Worm (Caenorhabditis elegans) whole organism, L4 larva: Measurements from ENCODE around the gene cca-1.

Experiments
- F26F4.8 ChIP-seq: fragments of 200-800 bp; sonication (Bioruptor generic); conservative IDR thresholded peaks from 2 replicates; pipeline ENCODE4 v1.3.6; 2022; ENCODE audit warnings: missing genetic modification characterization, missing compliant biosample characterization
- F44E2.7 ChIP-seq: fragments of 200-800 bp; sonication (Bioruptor generic); IDR thresholded peaks from 2 replicates; pipeline ENCODE4 v2.1.2; 2022; ENCODE audit warnings: missing genetic modification characterization, missing compliant biosample characterization
- T20F7.1 ChIP-seq: fragments of 200-800 bp; sonication (Bioruptor generic); optimal IDR thresholded peaks from 2 replicates; lab custom pipeline; 2018; ENCODE audit warnings: mild to moderate bottlenecking, missing genetic modification characterization, missing compliant biosample characterization
- ZK337.2 ChIP-seq: fragments of 200-800 bp; sonication (Bioruptor generic); IDR thresholded peaks from 2 replicates; pipeline ENCODE4 v1.3.6; 2022; ENCODE audit warnings: missing genetic modification reagents, missing genetic modification characterization, missing compliant biosample characterization
- aha-1 ChIP-seq: fragments of 150-350 bp; peaks from one replicate; lab custom pipeline; 2014; ENCODE audit warnings: missing biosample characterization, missing genetic modification characterization
- ceh-20 ChIP-seq: fragments of 200-800 bp; sonication (Bioruptor generic); IDR thresholded peaks from 2 replicates; pipeline ENCODE4 v1.3.6; 2022; ENCODE audit warnings: missing genetic modification reagents, missing genetic modification characterization, missing compliant biosample characterization
- ceh-28 ChIP-seq: fragments of 150-350 bp; optimal IDR thresholded peaks from 2 replicates; lab custom pipeline; 2014; ENCODE audit warnings: missing biosample characterization, missing genetic modification reagents, missing genetic modification characterization
- ceh-44 ChIP-seq: fragments of 200-800 bp; sonication (Bioruptor generic); IDR thresholded peaks from 2 replicates; pipeline ENCODE4 v1.3.6; 2022; ENCODE audit warnings: missing genetic modification reagents, missing genetic modification characterization, missing compliant biosample characterization
- ceh-82 ChIP-seq: sonication (generic microtip); optimal IDR thresholded peaks from 2 replicates; lab custom pipeline; 2017; ENCODE audit warnings: missing biosample characterization, missing genetic modification characterization
- ces-1 ChIP-seq: fragments of 150-350 bp; sonication (generic microtip); optimal IDR thresholded peaks from 4 replicates; lab custom pipeline; 2014; ENCODE audit warnings: missing biosample characterization, missing genetic modification reagents, missing genetic modification characterization
- ctbp-1 ChIP-seq: fragments of 200-800 bp; sonication (Bioruptor generic); IDR thresholded peaks from 2 replicates; pipeline ENCODE4 v1.3.6; 2022; ENCODE audit warnings: missing genetic modification reagents, missing genetic modification characterization, missing compliant biosample characterization
- daf-16 ChIP-seq, 3 experiments: sonication (generic microtip); optimal IDR thresholded peaks; 2 replicates each; lab custom pipeline; 2016 to 2017; ENCODE audit warnings: missing genetic modification characterization in 3 of 3, missing genetic modification reagents in 3 of 3, mild to moderate bottlenecking in 2 of 3, missing compliant biosample characterization in 2 of 3, missing biosample characterization in 1 of 3, moderate library complexity in 1 of 3
- dmd-6 ChIP-seq: fragments of 200-800 bp; sonication (Bioruptor generic); IDR thresholded peaks from 2 replicates; pipeline ENCODE4 v1.3.6; 2022; ENCODE audit warnings: missing genetic modification reagents, missing genetic modification characterization, missing compliant biosample characterization
- dve-1 ChIP-seq: sonication (generic microtip); optimal IDR thresholded peaks from 2 replicates; lab custom pipeline; 2017; ENCODE audit warnings: antibody characterized with exemption, mild to moderate bottlenecking, missing genetic modification characterization, missing compliant biosample characterization; ENCODE audit not compliant: insufficient read depth
- egl-27 ChIP-seq: sonication (generic microtip); optimal IDR thresholded peaks from 3 replicates; lab custom pipeline; 2017; ENCODE audit warnings: missing biosample characterization, missing genetic modification reagents, missing genetic modification characterization
- egl-43 ChIP-seq: fragments of 200-800 bp; sonication (Bioruptor generic); IDR thresholded peaks from 2 replicates; pipeline ENCODE4 v1.3.6; 2022; ENCODE audit warnings: missing genetic modification reagents, missing genetic modification characterization, missing compliant biosample characterization
- fos-1 ChIP-seq: fragments of 150-350 bp; optimal IDR thresholded peaks from 2 replicates; lab custom pipeline; 2014; ENCODE audit warnings: missing biosample characterization, missing genetic modification characterization
- gei-8 ChIP-seq: fragments of 200-800 bp; sonication (Bioruptor generic); optimal IDR thresholded peaks from 2 replicates; lab custom pipeline; 2018; ENCODE audit warnings: mild to moderate bottlenecking, missing genetic modification characterization, missing compliant biosample characterization
- hlh-30 ChIP-seq: sonication (generic microtip); optimal IDR thresholded peaks from 2 replicates; lab custom pipeline; 2017; ENCODE audit warnings: antibody characterized with exemption, mild to moderate bottlenecking, missing genetic modification characterization, missing compliant biosample characterization; ENCODE audit not compliant: insufficient read depth
- hmg-1.1 ChIP-seq: fragments of 200-800 bp; sonication (Bioruptor generic); IDR thresholded peaks from 2 replicates; pipeline ENCODE4 v1.3.6; 2022; ENCODE audit warnings: missing genetic modification reagents, missing genetic modification characterization, missing compliant biosample characterization
- jun-1 ChIP-seq: fragments of 150-350 bp; optimal IDR thresholded peaks from 2 replicates; lab custom pipeline; 2014; ENCODE audit warnings: missing biosample characterization, missing genetic modification reagents, missing genetic modification characterization
- lin-13 ChIP-seq: fragments of 150-350 bp; optimal IDR thresholded peaks from 2 replicates; lab custom pipeline; 2014; ENCODE audit warnings: missing biosample characterization, missing genetic modification reagents, missing genetic modification characterization
- lin-29 ChIP-seq: fragments of 200-800 bp; sonication (Bioruptor generic); IDR thresholded peaks from 2 replicates; pipeline ENCODE4 v1.3.6; 2022; ENCODE audit warnings: missing genetic modification reagents, missing genetic modification characterization, missing compliant biosample characterization
- lin-38 ChIP-seq: fragments of 200-800 bp; sonication (Bioruptor generic); IDR thresholded peaks from 2 replicates; pipeline ENCODE4 v1.3.6; 2022; ENCODE audit warnings: missing genetic modification reagents, missing genetic modification characterization, missing compliant biosample characterization
- madf-9 ChIP-seq: fragments of 200-800 bp; sonication (Bioruptor generic); conservative IDR thresholded peaks from 2 replicates; pipeline ENCODE4 v1.3.6; 2022; ENCODE audit warnings: missing genetic modification reagents, missing genetic modification characterization, missing compliant biosample characterization
- mdt-29 ChIP-seq: fragments of 200-800 bp; sonication (Bioruptor generic); IDR thresholded peaks from 2 replicates; pipeline ENCODE4 v1.3.6; 2022; ENCODE audit warnings: missing genetic modification reagents, missing genetic modification characterization, missing compliant biosample characterization
- mep-1 ChIP-seq: fragments of 150-350 bp; sonication (generic microtip); optimal IDR thresholded peaks from 3 replicates; lab custom pipeline; 2014; ENCODE audit warnings: missing biosample characterization, missing genetic modification characterization
- mes-2 ChIP-seq: sonication (generic microtip); optimal IDR thresholded peaks from 2 replicates; lab custom pipeline; 2016; ENCODE audit warnings: missing genotype, mild to moderate bottlenecking, missing genetic modification characterization, missing compliant biosample characterization; ENCODE audit not compliant: poor library complexity, severe bottlenecking
- nhr-10 ChIP-seq: fragments of 150-350 bp; optimal IDR thresholded peaks from 2 replicates; lab custom pipeline; 2014; ENCODE audit warnings: missing biosample characterization, missing genetic modification characterization
- nhr-11 ChIP-seq: fragments of 150-350 bp; optimal IDR thresholded peaks from 2 replicates; lab custom pipeline; 2014; ENCODE audit warnings: missing biosample characterization, missing genetic modification characterization
- nhr-111 ChIP-seq: fragments of 200-800 bp; sonication (Bioruptor generic); optimal IDR thresholded peaks from 2 replicates; lab custom pipeline; 2018; ENCODE audit warnings: mild to moderate bottlenecking, missing genetic modification characterization, missing compliant biosample characterization
- nhr-237 ChIP-seq: sonication (generic microtip); optimal IDR thresholded peaks from 2 replicates; lab custom pipeline; 2017; ENCODE audit warnings: missing biosample characterization, missing genetic modification characterization
- nhr-41 ChIP-seq: fragments of 200-800 bp; sonication (Bioruptor generic); IDR thresholded peaks from 2 replicates; pipeline ENCODE4 v1.3.6; 2022; ENCODE audit warnings: missing genetic modification reagents, missing genetic modification characterization, missing compliant biosample characterization
- nhr-42 ChIP-seq: fragments of 200-800 bp; sonication (Bioruptor generic); IDR thresholded peaks from 2 replicates; pipeline ENCODE4 v1.3.6; 2022; ENCODE audit warnings: missing genetic modification characterization, missing compliant biosample characterization
- nhr-6 ChIP-seq: fragments of 150-350 bp; optimal IDR thresholded peaks from 2 replicates; lab custom pipeline; 2014; ENCODE audit warnings: missing biosample characterization, missing genetic modification characterization
- sdz-12 ChIP-seq: fragments of 200-800 bp; sonication (Bioruptor generic); optimal IDR thresholded peaks from 2 replicates; lab custom pipeline; 2018; ENCODE audit warnings: mild to moderate bottlenecking, missing genetic modification characterization, missing compliant biosample characterization
- unc-130 ChIP-seq: sonication (generic microtip); optimal IDR thresholded peaks from 2 replicates; lab custom pipeline; 2016; ENCODE audit warnings: missing genetic modification reagents, missing genetic modification characterization, missing compliant biosample characterization
- unc-62 ChIP-seq, 3 experiments: fragments of 150-350 bp in 1 of 3; sonication (generic microtip); optimal IDR thresholded peaks in 2 of 3; peaks in 1 of 3; 1 replicate in 1 of 3; 2 replicates in 2 of 3; lab custom pipeline; 2014 to 2017; ENCODE audit warnings: missing biosample characterization in 3 of 3, missing genetic modification characterization in 3 of 3, missing genetic modification reagents in 3 of 3, missing genotype in 1 of 3

cca-1 gene

DNA sequence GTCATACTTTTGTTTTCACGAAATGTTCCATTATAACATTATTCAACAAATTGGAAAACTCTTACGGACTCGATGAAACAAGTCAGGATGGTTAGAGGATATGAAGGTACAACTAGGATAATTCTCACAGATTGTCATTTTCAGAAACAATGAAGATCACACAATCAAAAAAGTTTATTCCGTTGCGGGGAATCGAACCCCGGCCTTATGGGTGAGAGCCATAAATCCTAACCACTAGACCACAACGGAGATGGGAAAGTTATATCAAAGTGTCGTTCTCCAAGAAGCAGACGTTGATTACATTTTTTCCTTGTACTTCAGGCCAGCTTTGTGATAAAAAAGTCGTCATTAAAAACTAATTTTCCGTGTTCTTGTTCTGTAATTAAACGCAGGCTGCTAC is 22.4 kb upstream of the cca-1 start (continued):
- no peak for TF ChIP-seq dve-1 (tag; lab: Kevin White, UChicago)

DNA sequence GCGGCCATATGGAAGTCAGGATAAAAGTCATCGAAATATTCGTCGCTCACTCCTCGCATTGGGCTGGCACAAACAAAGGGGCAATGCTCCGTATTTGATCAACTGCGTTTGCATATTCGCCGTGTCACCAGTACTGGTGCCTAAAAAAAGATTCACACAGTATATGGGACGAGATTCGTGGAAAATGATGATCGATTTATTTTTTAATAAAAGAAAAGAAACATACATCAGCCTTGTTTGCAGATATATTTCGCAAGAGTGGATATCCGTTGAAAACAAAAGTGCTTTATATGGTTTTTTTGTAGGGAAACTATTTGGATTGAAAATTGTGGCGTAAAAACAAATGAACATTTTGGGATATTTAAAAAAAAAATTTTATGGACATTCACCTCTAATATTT is 21.9 kb upstream of the cca-1 start, which contains the start of gene latd-1:
latd-1 (minus strand) TSS at position 101 of the 400 bp plus-strand sequence.
- no peak for TF ChIP-seq lin-38 (GFP tag; lab: Robert Waterston, UW)
- no peak for TF ChIP-seq gei-8 (GFP tag; lab: Kevin White, UChicago)
- no peak for TF ChIP-seq egl-27 (tag; lab: Kevin White, UChicago)
- no peak for TF ChIP-seq nhr-42 (GFP tag; lab: Robert Waterston, UW)
- no peak for TF ChIP-seq lin-29 (GFP tag; lab: Robert Waterston, UW)
- TF ChIP-seq ceh-28 = no peak
- no peak for TF ChIP-seq F44E2.7 (GFP tag; lab: Robert Waterston, UW)
- TF ChIP-seq nhr-41 = no peak

DNA sequence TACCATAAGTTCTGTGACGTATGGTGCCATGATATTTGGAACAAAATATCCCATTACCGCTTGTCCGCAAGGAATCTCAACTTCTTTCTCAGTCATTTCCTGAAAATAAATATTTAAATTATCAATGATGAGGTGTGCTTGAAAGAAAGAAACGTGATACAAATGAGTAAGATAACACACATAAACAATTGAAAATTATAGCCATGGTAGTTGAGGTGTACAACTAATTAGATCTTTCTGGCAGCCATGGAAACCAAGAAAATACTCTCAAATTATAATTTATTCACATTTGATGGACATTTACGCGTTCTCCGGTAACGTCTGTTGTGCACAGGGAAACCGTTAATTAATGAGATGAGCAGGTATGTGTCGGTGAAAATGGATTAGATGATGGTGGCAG is 16.5 kb upstream of the cca-1 start, which contains the start of gene C39D10.5:
C39D10.5 (minus strand) TSS at position 101 of the 400 bp plus-strand sequence.
- TF ChIP-seq T20F7.1 (GFP tag; lab: Kevin White, UChicago) (no peak), mep-1 (tag; lab: Kevin White, UChicago) (no peak), ceh-82 (tag; lab: Kevin White, UChicago) (no peak), dve-1 (tag; lab: Kevin White, UChicago) (no peak), nhr-237 (tag; lab: Kevin White, UChicago) (no peak), madf-9 (GFP tag; lab: Robert Waterston, UW) (no peak), F26F4.8 (GFP tag; lab: Robert Waterston, UW) (no peak), ceh-44 (no peak), fos-1 (tag; lab: Kevin White, UChicago) (no peak), ces-1 (GFP tag; lab: Kevin White, UChicago) (no peak), hlh-30 (tag; lab: Kevin White, UChicago) (no peak), nhr-6 (no peak), hmg-1.1 (GFP tag; lab: Robert Waterston, UW) (no peak), dmd-6 (no peak)

DNA sequence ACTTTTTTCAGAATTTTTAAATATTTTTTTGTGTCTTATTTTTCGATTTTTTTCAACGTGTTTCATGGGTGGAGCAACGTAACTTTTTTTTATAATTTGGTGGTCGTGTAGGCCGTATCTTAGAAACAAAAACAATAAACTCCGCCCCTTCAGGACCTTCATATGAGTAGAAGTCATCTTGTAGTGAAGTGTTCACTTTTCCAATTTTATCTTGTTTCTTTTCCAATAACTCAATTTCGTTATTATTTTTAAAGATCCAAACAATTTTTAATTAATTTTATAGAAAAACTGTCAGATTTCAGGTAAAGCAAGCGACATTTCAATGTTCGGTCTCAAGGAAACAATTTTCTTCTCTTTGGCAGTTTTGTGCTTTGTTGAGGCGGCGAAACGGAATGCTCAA is 13.2 kb upstream of the cca-1 start, which contains the start of gene C39D10.2:
C39D10.2 (plus strand) TSS at position 301 of the 400 bp plus-strand sequence.
- no peak for TF ChIP-seq ceh-20 (GFP tag; lab: Robert Waterston, UW)

DNA sequence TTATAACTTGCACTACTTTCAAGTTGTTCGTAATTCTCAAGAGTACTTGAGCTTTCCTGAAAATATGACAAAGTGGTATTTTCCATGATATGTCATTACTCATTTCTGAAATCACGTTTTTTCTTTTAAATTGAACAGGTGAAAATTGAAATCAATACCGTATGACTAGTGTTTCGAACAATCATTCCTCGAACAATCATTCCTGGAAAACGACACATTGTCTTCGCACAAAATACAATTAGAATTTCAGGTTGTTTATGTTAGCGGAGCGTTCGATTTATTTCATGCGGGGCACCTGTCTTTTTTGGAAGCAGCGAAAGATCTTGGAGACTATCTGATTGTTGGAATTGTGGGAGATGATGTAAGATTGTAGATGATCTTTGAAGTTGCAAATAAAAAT is 10.4 kb upstream of the cca-1 start:
- TF ChIP-seq unc-62 (GFP tag; optimal IDR thresholded peaks at IDR 0.05 in 1 of 2; lab: Kevin White, UChicago) (peak in 1 of 2 experiments; percentile 63), unc-62 (tag; optimal IDR thresholded peaks at IDR 0.05; lab: Kevin White, UChicago) (no peak), aha-1 (tag; lab: Kevin White, UChicago) (peak; percentile 23), nhr-237 (tag; lab: Kevin White, UChicago) (no peak)

DNA sequence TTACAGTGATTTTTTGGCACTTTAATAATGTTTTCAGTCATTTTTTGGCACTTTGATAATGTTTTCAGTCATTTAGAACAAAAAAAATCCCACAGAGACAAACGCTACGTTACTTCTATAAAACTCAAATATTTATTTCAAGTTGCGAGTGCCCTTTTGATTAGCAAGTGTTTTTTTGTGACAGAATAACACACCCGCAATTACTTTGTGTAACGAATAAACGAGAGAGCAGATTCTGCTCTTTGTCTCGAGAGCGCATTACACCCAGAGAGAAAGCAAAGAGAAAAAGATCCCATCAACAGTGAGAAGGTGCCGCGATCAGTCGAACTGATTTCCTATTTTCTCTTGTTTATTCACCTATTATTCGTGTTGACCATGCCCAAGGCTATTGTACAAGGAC is 8.2 kb upstream of the cca-1 start, which contains the start of gene pcyt-2.2:
pcyt-2.2 (plus strand) TSS at position 301 of the 400 bp plus-strand sequence.
- TF ChIP-seq egl-27 (tag; lab: Kevin White, UChicago) (no peak), daf-16 (GFP tag; optimal IDR thresholded peaks at IDR 0.05; lab: Kevin White, UChicago) (peak in 1 of 2 experiments; percentile 47), daf-16 (tag; optimal IDR thresholded peaks at IDR 0.05; lab: Kevin White, UChicago) (no peak)

DNA sequence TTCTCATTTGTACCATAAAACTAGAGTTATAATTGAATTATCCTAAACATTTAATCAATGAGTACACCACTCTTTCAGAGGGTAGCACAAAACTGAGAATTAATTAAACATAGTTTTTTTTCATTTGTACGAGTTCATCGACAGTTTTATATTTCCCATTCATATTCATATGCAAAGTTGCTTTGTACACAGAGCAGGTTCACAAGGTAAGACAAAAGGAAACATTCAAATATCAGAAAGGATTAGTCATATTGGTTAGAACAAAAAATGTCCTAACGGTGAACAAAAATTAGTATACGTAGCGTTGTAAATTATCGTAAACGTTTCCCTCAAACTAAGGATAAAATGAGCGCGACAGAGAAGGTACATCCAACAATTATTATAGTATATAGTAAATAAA is 5.6 kb upstream of the cca-1 start:
- TF ChIP-seq mdt-29 (no peak), ceh-28 (no peak), sdz-12 (no peak), nhr-10 (tag; lab: Kevin White, UChicago) (no peak), jun-1 (no peak), nhr-11 (no peak), unc-130 (GFP tag; lab: Kevin White, UChicago) (no peak), ZK337.2 (no peak), egl-43 (GFP tag; lab: Robert Waterston, UW) (no peak), aha-1 (tag; lab: Kevin White, UChicago) (peak; percentile 82), ctbp-1 (no peak), lin-13 (no peak), nhr-111 (GFP tag; lab: Kevin White, UChicago) (no peak), unc-62 (GFP tag; optimal IDR thresholded peaks at IDR 0.05 in 1 of 2; lab: Kevin White, UChicago) (peak in 1 of 2 experiments; percentile 15), unc-62 (tag; optimal IDR thresholded peaks at IDR 0.05; lab: Kevin White, UChicago) (no peak), nhr-6 (peak; percentile 75), mes-2 (tag; lab: Kevin White, UChicago) (no peak)
